Worm (Caenorhabditis elegans) whole organism, L4 larva: ENCODE results near the gene srh-248.

Source experiments
- F10B5.3 ChIP-seq: sonication (generic microtip); optimal IDR thresholded peaks from 2 replicates; lab custom pipeline; 2016; ENCODE audit warnings: mild to moderate bottlenecking, missing genetic modification characterization, missing compliant biosample characterization
- T20F7.1 ChIP-seq: fragments of 200-800 bp; sonication (Bioruptor generic); optimal IDR thresholded peaks from 2 replicates; lab custom pipeline; 2018; ENCODE audit warnings: mild to moderate bottlenecking, missing genetic modification characterization, missing compliant biosample characterization
- Y75B8A.6 ChIP-seq: fragments of 200-800 bp; sonication (Bioruptor generic); IDR thresholded peaks from 2 replicates; pipeline ENCODE4 v1.3.6; 2022; ENCODE audit warnings: missing genetic modification reagents, missing genetic modification characterization, missing compliant biosample characterization
- ZK337.2 ChIP-seq: fragments of 200-800 bp; sonication (Bioruptor generic); IDR thresholded peaks from 2 replicates; pipeline ENCODE4 v1.3.6; 2022; ENCODE audit warnings: missing genetic modification reagents, missing genetic modification characterization, missing compliant biosample characterization
- arid-1 ChIP-seq: fragments of 200-800 bp; sonication (Bioruptor generic); conservative IDR thresholded peaks from 2 replicates; pipeline ENCODE4 v1.3.6; 2022; ENCODE audit warnings: missing genetic modification reagents, missing genetic modification characterization, missing compliant biosample characterization
- attf-4 ChIP-seq: sonication (generic microtip); optimal IDR thresholded peaks from 3 replicates; lab custom pipeline; 2017; ENCODE audit warnings: missing biosample characterization, missing genetic modification characterization
- ceh-20 ChIP-seq: fragments of 200-800 bp; sonication (Bioruptor generic); IDR thresholded peaks from 2 replicates; pipeline ENCODE4 v1.3.6; 2022; ENCODE audit warnings: missing genetic modification reagents, missing genetic modification characterization, missing compliant biosample characterization
- ceh-32 ChIP-seq: sonication (generic microtip); optimal IDR thresholded peaks from 2 replicates; lab custom pipeline; 2016; ENCODE audit warnings: mild to moderate bottlenecking, missing genetic modification characterization, missing compliant biosample characterization; ENCODE audit not compliant: poor library complexity
- cey-2 ChIP-seq: sonication (generic microtip); optimal IDR thresholded peaks from 3 replicates; lab custom pipeline; 2017; ENCODE audit warnings: missing genetic modification characterization, mild to moderate bottlenecking, missing compliant biosample characterization, antibody characterized with exemption, borderline replicate concordance; ENCODE audit not compliant: insufficient read depth
- daf-16 ChIP-seq, 3 experiments: sonication (generic microtip); optimal IDR thresholded peaks; 2 replicates each; lab custom pipeline; 2016 to 2017; ENCODE audit warnings: missing genetic modification characterization in 3 of 3, missing genetic modification reagents in 3 of 3, mild to moderate bottlenecking in 2 of 3, missing compliant biosample characterization in 2 of 3, missing biosample characterization in 1 of 3, moderate library complexity in 1 of 3
- daf-8 ChIP-seq: fragments of 200-800 bp; sonication (Bioruptor generic); IDR thresholded peaks from 2 replicates; pipeline ENCODE4 v1.3.6; 2022; ENCODE audit warnings: missing genetic modification characterization, missing compliant biosample characterization
- dmd-9 ChIP-seq: fragments of 200-800 bp; sonication (Bioruptor generic); IDR thresholded peaks from 2 replicates; pipeline ENCODE4 v1.3.6; 2022; ENCODE audit warnings: missing genetic modification reagents, missing genetic modification characterization, missing compliant biosample characterization
- fkh-10 ChIP-seq: fragments of 150-350 bp; optimal IDR thresholded peaks from 2 replicates; lab custom pipeline; 2014; ENCODE audit warnings: missing biosample characterization, missing genetic modification reagents, missing genetic modification characterization
- jun-1 ChIP-seq: fragments of 150-350 bp; optimal IDR thresholded peaks from 2 replicates; lab custom pipeline; 2014; ENCODE audit warnings: missing biosample characterization, missing genetic modification reagents, missing genetic modification characterization
- lin-13 ChIP-seq: fragments of 150-350 bp; optimal IDR thresholded peaks from 2 replicates; lab custom pipeline; 2014; ENCODE audit warnings: missing biosample characterization, missing genetic modification reagents, missing genetic modification characterization
- lin-39 ChIP-seq: fragments of 150-350 bp; optimal IDR thresholded peaks from 2 replicates; lab custom pipeline; 2014; ENCODE audit warnings: missing biosample characterization, missing genetic modification reagents, missing genetic modification characterization
- lir-3 ChIP-seq: sonication (generic microtip); optimal IDR thresholded peaks from 2 replicates; lab custom pipeline; 2016; ENCODE audit warnings: mild to moderate bottlenecking, missing genetic modification characterization, missing compliant biosample characterization
- madf-5 ChIP-seq, 2 experiments: fragments of 200-800 bp; sonication (Bioruptor generic); IDR thresholded peaks; 2 replicates each; pipeline ENCODE4 v1.3.6; 2022; ENCODE audit warnings: missing compliant biosample characterization in 2 of 2, missing genetic modification characterization in 2 of 2
- mdl-1 ChIP-seq, 2 experiments: fragments of 150-350 bp in 1 of 2; sonication (generic microtip) in 1 of 2; optimal IDR thresholded peaks; 2 replicates each; lab custom pipeline; 2014 to 2017; ENCODE audit warnings: missing biosample characterization in 2 of 2, missing genetic modification characterization in 2 of 2
- mxl-2 ChIP-seq: fragments of 200-800 bp; sonication (Bioruptor generic); conservative IDR thresholded peaks from 2 replicates; pipeline ENCODE4 v1.3.6; 2022; ENCODE audit warnings: missing genetic modification reagents, missing genetic modification characterization, missing compliant biosample characterization
- nhr-10 ChIP-seq: fragments of 150-350 bp; optimal IDR thresholded peaks from 2 replicates; lab custom pipeline; 2014; ENCODE audit warnings: missing biosample characterization, missing genetic modification characterization
- nhr-25 ChIP-seq: sonication (generic microtip); optimal IDR thresholded peaks from 2 replicates; lab custom pipeline; 2017; ENCODE audit warnings: missing genetic modification characterization, mild to moderate bottlenecking, missing compliant biosample characterization, antibody characterized with exemption, moderate library complexity, borderline replicate concordance; ENCODE audit not compliant: insufficient read depth
- nhr-28 ChIP-seq: fragments of 150-350 bp; optimal IDR thresholded peaks from 2 replicates; lab custom pipeline; 2014; ENCODE audit warnings: missing biosample characterization, missing genetic modification characterization
- nhr-41 ChIP-seq: fragments of 200-800 bp; sonication (Bioruptor generic); IDR thresholded peaks from 2 replicates; pipeline ENCODE4 v1.3.6; 2022; ENCODE audit warnings: missing genetic modification reagents, missing genetic modification characterization, missing compliant biosample characterization
- nhr-42 ChIP-seq: fragments of 200-800 bp; sonication (Bioruptor generic); IDR thresholded peaks from 2 replicates; pipeline ENCODE4 v1.3.6; 2022; ENCODE audit warnings: missing genetic modification characterization, missing compliant biosample characterization
- nhr-77 ChIP-seq: fragments of 150-350 bp; optimal IDR thresholded peaks from 2 replicates; lab custom pipeline; 2014; ENCODE audit warnings: missing biosample characterization, missing genetic modification characterization
- set-16 ChIP-seq: fragments of 200-800 bp; sonication (Bioruptor generic); IDR thresholded peaks from 2 replicates; pipeline ENCODE4 v1.3.6; 2022; ENCODE audit warnings: missing genetic modification reagents, missing genetic modification characterization, missing compliant biosample characterization
- skn-1 ChIP-seq: fragments of 150-350 bp; optimal IDR thresholded peaks from 2 replicates; lab custom pipeline; 2014; ENCODE audit warnings: missing biosample characterization, missing genetic modification characterization
- snpc-1.2 ChIP-seq: fragments of 200-800 bp; sonication (Bioruptor generic); IDR thresholded peaks from 2 replicates; pipeline ENCODE4 v1.3.6; 2022; ENCODE audit warnings: missing genetic modification reagents, missing genetic modification characterization, missing compliant biosample characterization
- spr-1 ChIP-seq: sonication (generic microtip); optimal IDR thresholded peaks from 2 replicates; lab custom pipeline; 2016; ENCODE audit warnings: mild to moderate bottlenecking, missing genetic modification characterization, missing compliant biosample characterization
- tra-1 ChIP-seq: fragments of 200-800 bp; sonication (Bioruptor generic); IDR thresholded peaks from 2 replicates; pipeline ENCODE4 v1.3.6; 2022; ENCODE audit warnings: missing genetic modification reagents, missing genetic modification characterization, missing compliant biosample characterization
- unc-39 ChIP-seq: sonication (generic microtip); optimal IDR thresholded peaks from 2 replicates; lab custom pipeline; 2017; ENCODE audit warnings: missing biosample characterization, missing genetic modification characterization
- unc-62 ChIP-seq, 3 experiments: fragments of 150-350 bp in 1 of 3; sonication (generic microtip); optimal IDR thresholded peaks in 2 of 3; peaks in 1 of 3; 1 replicate in 1 of 3; 2 replicates in 2 of 3; lab custom pipeline; 2014 to 2017; ENCODE audit warnings: missing biosample characterization in 3 of 3, missing genetic modification characterization in 3 of 3, missing genetic modification reagents in 3 of 3, missing genotype in 1 of 3
- ztf-11 ChIP-seq: fragments of 150-350 bp; optimal IDR thresholded peaks from 2 replicates; lab custom pipeline; 2014; ENCODE audit warnings: missing biosample characterization, missing genetic modification characterization

The srh-248 gene

ce11 chrV:2942247-2942646, 13.0 kb downstream of the srh-248 start:
- no peak for TF ChIP-seq set-16 (GFP tag; lab: Robert Waterston, UW)
- TF ChIP-seq unc-62 (GFP tag; optimal IDR thresholded peaks at IDR 0.05 in 1 of 2; lab: Kevin White, UChicago) = peak in 1 of 2 experiments; percentile 94
- TF ChIP-seq unc-62 (tag; optimal IDR thresholded peaks at IDR 0.05; lab: Kevin White, UChicago) = no peak
- TF ChIP-seq snpc-1.2 = no peak
- no peak for TF ChIP-seq skn-1

- TF ChIP-seq unc-39 (no peak), daf-16 (GFP tag; optimal IDR thresholded peaks at IDR 0.05; lab: Kevin White, UChicago) (no peak), daf-16 (tag; optimal IDR thresholded peaks at IDR 0.05; lab: Kevin White, UChicago) (no peak), ceh-32 (tag; lab: Kevin White, UChicago) (no peak), lin-13 (no peak), nhr-77 (tag; lab: Kevin White, UChicago) (no peak), ztf-11 (tag; lab: Kevin White, UChicago) (no peak), nhr-28 (tag; lab: Kevin White, UChicago) (no peak)
- TF ChIP-seq, all 104 proteins: peak for 0
Observed at ce11 chrV:2941405-2941804, 13.8 kb downstream of the srh-248 start, which contains the start of gene srw-143. srw-143 (minus strand) TSS chrV:2941505.

- TF ChIP-seq T20F7.1 (GFP tag; lab: Kevin White, UChicago) = no peak
- no peak for TF ChIP-seq ztf-11 (tag; lab: Kevin White, UChicago)
- no peak for TF ChIP-seq mxl-2
- TF ChIP-seq ceh-20 (GFP tag; lab: Robert Waterston, UW) = no peak
- no peak for TF ChIP-seq madf-5 (GFP tag; IDR thresholded peaks at IDR 0.05; lab: Robert Waterston, UW)
- TF ChIP-seq tra-1 = no peak
- TF ChIP-seq lin-39 = no peak
- TF ChIP-seq fkh-10 (GFP tag; lab: Kevin White, UChicago) = no peak
- TF ChIP-seq cey-2 (tag; lab: Kevin White, UChicago) = no peak
- TF ChIP-seq arid-1 (GFP tag; lab: Robert Waterston, UW) = no peak
- TF ChIP-seq, all 104 proteins: peak for 0
Observed at ce11 chrV:2938497-2938896, 16.7 kb downstream of the srh-248 start, which contains the start of gene srw-141. srw-141 (minus strand) TSS chrV:2938597.

ce11 chrV:2934075-2934474, 21.2 kb downstream of the srh-248 start, which contains the start of gene srh-247:
srh-247 (minus strand) TSS chrV:2934175.
- no peak for TF ChIP-seq ZK337.2 (GFP tag; lab: Robert Waterston, UW)
- no peak for TF ChIP-seq ceh-32 (tag; lab: Kevin White, UChicago)
- TF ChIP-seq attf-4 (tag; lab: Kevin White, UChicago) = no peak
- TF ChIP-seq nhr-25 = no peak
- TF ChIP-seq Y75B8A.6 (GFP tag; lab: Robert Waterston, UW) = no peak
- no peak for TF ChIP-seq jun-1
- no peak for TF ChIP-seq mdl-1 (tag; optimal IDR thresholded peaks at IDR 0.05; lab: Kevin White, UChicago)

- no peak for TF ChIP-seq ceh-20 (GFP tag; lab: Robert Waterston, UW)
- no peak for TF ChIP-seq nhr-42
- no peak for TF ChIP-seq lir-3 (tag; lab: Kevin White, UChicago)
- no peak for TF ChIP-seq nhr-41
- TF ChIP-seq spr-1 (tag; lab: Kevin White, UChicago) = no peak
- TF ChIP-seq daf-8 = no peak
- no peak for TF ChIP-seq unc-62 (GFP tag; optimal IDR thresholded peaks at IDR 0.05 in 1 of 2; lab: Kevin White, UChicago)
- TF ChIP-seq unc-62 (tag; optimal IDR thresholded peaks at IDR 0.05; lab: Kevin White, UChicago) = no peak
- no peak for TF ChIP-seq F10B5.3 (tag; lab: Kevin White, UChicago)
- no peak for TF ChIP-seq nhr-10 (tag; lab: Kevin White, UChicago)
- TF ChIP-seq skn-1 = no peak
- TF ChIP-seq dmd-9 (GFP tag; lab: Robert Waterston, UW) = no peak
- TF ChIP-seq, all 104 proteins: peak for 0
Observed at ce11 chrV:2931252-2931651, 24.0 kb downstream of the srh-248 start, which contains the start of gene C31B8.1. C31B8.1 (plus strand) TSS chrV:2931552.
